Fruit fly (Drosophila melanogaster) whole organism, larva: ENCODE data around the gene CG46459.

Source experiments
- noc ChIP-seq: fragments of 200-800 bp; sonication (Bioruptor generic); optimal IDR thresholded peaks from 3 replicates; lab custom pipeline; 2019; ENCODE audit warnings: missing biosample characterization, mild to moderate bottlenecking, missing genetic modification characterization, moderate library complexity

CG46459 gene

DNA sequence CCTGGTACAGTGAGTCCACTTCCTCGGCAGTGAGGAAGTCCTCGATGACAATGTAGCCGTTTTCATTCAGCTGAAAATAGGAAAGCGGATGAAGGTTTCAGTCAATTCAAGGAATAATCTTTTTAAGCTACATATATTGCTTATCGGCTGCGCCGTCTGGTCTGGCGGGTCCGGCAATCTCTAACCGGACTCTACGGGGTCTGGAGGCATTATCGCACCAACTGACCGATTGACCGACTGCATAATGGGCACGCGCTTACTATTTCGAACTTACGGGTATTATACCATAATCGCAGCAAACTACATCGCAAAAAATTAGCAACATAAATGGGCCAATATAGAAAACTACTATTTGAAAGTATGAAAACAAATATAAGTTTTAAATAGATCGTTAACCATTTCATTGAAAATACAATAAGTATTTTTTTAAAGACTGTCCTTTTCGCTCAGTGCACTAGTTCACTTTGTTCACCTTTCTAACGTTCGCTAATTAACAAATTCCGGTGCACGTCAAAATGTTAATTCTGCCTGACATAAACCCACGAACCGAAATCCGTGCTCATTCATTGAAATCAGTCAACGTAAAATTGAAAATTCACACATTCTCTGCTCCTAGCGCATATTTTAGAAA, 17.4 kb upstream of the CG46459 start:
- TF ChIP-seq noc (tag; lab: Kevin White, UChicago), result no peak

DNA sequence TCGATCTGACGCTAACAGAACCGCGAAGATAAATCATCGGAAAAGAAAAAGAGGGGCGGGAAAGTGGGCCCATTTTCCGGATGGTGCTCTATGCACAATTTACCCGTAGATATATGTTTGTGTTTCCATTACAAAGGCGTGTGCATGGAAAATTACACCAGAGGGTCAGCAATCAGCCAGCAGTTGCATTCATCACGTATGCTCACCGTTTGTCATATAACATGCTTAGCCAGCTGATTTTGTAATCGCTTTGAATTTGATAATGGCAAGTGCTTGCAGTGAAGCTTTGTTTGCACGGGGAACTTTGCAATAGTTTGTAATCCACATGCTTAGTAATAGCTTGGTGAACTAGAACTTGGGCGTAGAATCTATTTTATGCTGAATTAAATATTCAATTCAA, 16.5 kb upstream of the CG46459 start:
- no peak for TF ChIP-seq noc (tag; lab: Kevin White, UChicago)

DNA sequence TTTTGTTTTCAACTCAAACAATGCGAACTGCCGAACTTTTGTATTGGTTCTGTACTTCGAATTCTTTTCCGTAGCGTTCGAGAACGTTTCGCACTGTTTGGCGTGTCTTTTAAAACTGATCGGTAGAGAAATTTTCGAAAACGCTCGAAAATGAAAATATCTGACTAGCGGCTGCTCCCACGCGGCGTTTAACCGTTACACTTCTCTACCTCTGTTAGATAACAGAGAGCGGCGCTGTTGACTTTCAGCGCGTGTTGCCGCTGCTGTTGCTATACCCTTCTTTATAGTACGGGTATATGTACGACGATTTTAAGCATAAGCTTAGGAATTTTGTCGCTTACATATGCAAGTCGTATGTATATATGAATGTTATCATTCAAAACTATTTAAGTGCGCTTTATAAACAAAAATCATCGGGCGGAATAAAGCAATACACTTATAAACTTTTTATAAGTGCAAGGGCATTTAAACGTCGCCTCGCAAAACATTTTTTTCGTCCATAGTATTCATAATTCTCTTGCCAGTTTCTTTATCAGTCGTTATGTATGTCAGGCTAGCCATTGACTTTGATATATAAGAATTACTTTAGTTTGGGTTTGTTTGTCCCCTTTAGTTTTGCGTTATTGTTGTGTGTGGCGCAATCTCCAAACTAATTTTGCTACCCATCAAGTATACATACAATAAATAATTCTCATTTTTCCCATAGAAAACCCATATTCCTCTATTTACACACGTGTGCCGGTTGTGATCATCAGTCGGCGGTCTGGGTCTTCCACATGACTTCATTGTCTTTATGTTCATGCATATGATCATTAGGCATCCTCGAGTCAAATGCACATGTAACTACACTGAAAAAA, 15.4 kb upstream of the CG46459 start, which contains the start of gene Phyhd1:
TSS of gene Phyhd1 (minus strand) at position 101 of the 857 bp plus-strand sequence.
- TF ChIP-seq noc (tag; lab: Kevin White, UChicago), result peak; percentile 96

DNA sequence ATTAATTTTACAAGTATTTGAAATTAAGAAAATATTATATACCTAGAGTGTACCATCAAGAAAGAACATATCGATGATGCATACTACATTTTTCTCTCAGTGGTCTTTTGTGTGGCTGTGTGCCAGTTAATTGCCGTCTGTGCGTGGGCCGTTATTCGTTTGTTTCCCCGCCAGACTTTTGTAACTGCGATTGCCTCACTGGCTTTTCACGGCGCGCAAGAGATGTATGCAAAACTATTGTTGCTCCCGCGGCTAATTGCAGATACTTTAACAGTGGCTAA, 14.8 kb upstream of the CG46459 start:
- TF ChIP-seq noc (tag; lab: Kevin White, UChicago), result no peak

DNA sequence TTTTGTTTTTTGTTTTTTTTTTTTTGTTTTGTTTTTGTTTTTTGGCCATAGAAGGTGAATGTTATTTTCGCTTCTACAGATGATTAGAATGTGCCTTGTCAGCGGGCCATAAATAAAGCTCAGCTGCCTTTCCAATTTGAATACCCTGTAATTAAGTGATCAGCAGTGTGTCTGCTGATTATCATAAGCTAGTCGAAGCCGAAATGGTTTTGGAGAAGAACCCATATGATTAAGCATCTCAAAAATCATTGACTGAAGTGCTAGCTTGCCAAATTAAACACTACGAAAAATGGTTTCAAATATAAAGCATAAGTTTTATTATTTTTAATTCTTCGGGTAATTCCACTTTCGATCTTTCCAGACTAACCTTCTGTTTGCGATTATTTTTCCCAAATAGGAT, 13.2 kb upstream of the CG46459 start:
- TF ChIP-seq noc (tag; lab: Kevin White, UChicago), result peak; percentile 52

DNA sequence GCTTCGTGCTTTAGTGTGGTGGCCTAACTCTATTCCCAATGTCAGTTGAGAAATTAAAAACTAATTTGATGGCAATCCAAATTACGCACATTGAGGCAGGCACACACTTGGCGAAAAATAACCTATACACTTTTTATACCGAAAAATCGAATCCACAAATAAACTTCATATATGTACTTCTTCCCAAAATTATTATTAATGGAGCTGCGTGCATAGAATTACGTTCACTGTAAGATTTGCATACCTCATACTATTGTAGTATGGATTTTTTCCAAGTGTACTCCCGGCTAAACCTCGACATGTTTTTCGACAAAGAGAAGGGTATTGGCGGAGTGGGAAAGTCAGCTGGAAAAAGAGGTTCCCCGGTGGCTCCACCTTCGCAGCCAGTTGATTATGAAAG, 12.2 kb upstream of the CG46459 start:
- peak; percentile 41 for TF ChIP-seq noc (tag; lab: Kevin White, UChicago)

DNA sequence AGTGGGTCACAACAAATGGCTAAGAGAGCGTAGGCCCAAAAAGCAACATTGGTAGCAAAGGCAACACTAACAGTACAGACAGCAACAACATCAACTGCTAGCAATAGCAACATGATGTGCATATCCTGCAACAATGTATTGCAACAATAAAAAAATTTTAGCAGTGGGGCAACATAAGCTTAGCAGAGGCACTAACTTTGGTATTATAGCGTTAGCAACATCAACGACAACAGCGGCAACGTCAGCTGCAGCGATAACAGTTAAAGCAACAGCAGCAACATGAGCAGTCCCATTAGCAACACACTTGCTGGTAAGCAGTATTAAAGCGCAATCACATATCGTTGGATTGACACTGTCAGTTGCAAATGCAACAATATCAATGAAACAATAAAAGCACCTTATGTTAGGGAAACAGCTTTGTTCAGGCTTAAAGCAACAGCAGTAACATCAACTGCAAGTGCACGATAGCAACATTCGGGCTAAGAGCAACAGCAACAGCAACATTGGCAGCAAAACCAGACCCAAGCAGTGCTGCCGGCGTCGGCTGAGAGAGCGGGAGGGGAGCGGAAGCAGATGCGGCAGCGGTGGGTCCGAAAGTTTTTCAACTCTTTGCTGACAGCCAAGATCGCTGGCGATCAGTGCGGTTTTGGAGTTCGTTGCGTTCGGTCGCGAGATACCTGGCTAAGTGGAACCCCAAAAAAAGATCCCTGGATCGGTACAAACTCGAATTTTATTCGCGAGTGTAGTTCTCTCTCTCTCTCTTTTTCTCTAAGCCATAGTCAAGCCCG, 9.9 kb upstream of the CG46459 start, which contains the start of gene Skel:
TSS of gene Skel (plus strand) at position 637 of the 788 bp plus-strand sequence.
- TF ChIP-seq noc (tag; lab: Kevin White, UChicago), result no peak

DNA sequence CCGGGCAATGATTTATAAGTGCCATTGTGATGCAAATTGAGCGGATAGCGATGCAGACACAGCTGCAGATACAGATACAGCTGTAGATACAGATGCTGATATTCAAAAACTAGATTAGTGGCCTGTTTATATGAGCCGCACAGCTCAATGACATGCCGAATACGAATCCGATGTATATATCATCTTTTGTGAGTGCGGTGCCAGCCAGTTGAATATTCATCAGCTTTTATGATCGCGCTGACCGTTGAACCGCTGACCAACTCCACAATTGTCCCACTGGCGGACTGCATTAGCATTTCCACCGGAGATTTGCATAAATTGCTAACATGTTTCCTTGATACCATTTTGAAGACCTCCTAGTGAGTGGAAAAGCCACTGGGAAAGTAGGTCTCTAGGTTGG, 9.1 kb upstream of the CG46459 start:
- TF ChIP-seq noc (tag; lab: Kevin White, UChicago), result no peak

DNA sequence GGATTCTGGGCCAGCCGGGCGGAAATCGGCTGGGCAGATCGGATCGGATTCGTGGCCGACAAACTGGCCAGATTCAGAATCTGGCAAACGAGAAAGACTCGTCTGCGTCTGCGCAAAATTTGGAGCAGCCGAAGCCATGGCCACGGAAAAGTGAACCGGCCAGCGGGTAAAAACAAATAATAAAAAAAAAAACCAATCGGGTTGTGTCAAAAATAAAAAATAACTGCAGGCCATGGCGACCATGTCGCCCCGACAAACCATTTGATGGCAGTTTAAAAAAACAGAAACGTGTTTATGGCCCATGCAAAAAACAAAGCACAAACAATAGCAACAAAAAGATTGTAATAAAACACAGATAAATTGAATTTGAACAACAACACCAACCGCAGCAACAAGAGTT, 8.3 kb upstream of the CG46459 start:
- no peak for TF ChIP-seq noc (tag; lab: Kevin White, UChicago)

DNA sequence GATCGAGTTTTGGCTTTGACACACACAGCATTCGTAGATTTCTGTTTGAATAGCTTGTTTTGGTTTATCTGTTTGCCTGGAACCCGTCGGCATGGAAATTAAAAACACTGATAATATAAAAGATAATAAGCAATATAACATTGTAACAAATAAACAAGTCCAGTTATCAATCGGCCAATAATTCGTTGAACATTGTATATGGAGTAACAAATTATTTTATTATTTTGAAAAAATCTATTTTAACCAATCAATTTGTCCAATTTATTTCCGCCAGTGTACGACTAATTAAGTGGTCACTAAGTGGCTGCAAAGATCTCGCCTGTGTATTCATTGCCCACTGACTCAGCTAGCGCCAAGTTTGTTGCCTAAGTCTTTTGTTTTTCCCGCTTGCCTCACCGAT, 7.6 kb upstream of the CG46459 start:
- TF ChIP-seq noc (tag; lab: Kevin White, UChicago), result peak; percentile 52

DNA sequence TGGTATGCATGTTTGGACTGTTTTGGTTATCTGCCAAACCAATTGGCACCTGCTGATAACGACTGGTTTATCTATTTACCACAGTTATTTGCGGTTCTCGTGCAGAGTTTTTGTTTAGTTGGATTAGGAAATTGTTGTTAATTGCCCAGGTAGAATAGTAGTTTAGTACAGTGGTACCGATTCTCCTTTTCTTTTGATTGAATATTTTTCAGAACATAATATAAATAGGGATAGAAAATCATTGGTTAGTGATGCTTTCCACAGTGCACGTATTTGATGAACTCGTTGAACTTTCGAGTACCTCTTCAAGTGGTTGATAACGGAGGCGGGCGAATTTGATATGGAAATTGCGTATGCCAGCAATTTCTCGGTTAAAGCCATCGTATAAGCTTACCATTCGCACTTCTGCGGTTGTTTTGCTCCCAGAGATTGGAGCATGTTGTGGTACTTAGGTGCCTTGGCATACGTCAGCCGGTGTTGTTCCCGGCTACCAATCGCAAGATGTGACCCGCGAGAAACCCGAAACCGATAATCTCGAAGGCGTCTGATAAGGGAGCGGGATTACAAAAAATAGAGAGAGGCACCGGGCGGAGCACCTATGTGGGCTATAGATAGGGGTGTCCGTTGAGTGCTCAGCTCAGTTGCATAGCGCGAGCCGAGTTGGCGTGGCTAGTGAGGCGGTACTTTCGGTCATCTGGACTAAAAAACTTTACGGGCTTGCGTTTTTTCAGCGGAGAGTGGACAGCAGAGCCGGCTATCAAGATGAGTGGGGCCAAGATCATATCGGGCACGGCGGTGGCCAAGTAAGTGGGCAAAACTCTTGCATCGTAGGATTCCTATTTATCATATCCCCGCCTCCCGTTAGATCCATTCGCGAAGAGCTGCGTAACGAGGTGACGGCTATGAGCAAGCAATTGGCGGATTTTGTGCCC, 2.8 kb downstream of the CG46459 start:
- peak; percentile 90 for TF ChIP-seq noc (tag; lab: Kevin White, UChicago)

DNA sequence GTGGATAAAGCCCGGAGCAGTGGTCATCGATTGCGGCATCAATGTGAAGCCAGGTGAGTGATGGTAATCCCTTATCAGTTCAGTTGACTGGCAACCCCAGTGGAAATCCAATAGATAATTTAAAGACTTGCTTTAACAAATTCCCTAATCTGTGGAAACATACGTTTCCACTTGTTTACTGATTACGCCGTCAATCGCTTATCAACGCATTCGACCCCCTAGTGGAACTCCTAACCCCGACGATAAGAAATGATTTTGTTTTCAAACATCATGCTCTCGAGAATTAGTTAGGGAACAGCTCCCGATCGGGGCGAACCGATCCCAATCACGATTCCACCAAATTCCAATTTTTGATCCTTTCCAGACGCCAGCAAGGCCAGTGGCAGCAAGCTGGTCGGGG, 4.2 kb downstream of the CG46459 start:
- TF ChIP-seq noc (tag; lab: Kevin White, UChicago), result peak; percentile 21

DNA sequence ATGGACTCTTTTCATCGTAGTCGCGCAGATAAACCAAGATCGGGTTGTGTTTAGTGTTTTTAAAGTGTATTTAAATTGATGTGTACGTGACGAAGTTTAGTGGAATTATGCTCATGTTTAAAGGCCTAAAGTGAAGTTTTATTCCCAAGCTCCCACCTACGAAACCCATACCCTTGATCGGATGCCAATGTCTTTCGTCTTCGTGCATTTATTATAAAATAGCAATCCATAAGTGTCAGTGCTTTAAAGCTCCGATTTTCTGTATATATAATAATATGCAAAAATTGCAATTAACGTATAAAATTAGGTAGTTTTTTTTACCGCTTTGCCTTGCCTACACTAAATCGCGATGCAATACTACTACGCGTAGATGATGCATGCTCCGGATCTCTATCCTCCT, 8.5 kb downstream of the CG46459 start, which contains the start of gene CG31391:
TSS of gene CG31391 (minus strand) at position 101 of the 400 bp plus-strand sequence.
- TF ChIP-seq noc (tag; lab: Kevin White, UChicago), result no peak

DNA sequence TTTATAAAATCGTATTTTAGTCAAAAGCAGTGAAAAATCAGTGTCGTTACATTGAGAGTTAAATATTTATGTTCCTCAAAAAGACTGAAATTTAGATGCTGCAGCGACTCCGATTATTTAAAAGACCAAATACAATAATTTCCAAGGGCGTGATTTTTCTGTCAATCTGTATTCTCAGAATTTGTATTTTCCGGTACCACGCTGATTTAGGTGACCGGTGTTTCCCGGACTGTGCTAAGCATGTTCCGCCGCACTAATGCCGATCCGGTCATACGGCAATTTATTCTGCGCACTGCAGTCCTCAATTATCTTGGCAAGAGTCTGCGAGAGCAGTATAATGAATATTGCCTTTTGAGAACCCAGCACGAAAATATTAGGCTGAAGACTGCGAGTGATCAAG, 10.3 kb downstream of the CG46459 start, which contains the start of the genes CG31467 and CG14684:
TSS of gene CG31467 (minus strand) at position 101 of the 400 bp plus-strand sequence.
TSS of gene CG14684 (plus strand) at position 212 of the 400 bp plus-strand sequence.
- no peak for TF ChIP-seq noc (tag; lab: Kevin White, UChicago)

DNA sequence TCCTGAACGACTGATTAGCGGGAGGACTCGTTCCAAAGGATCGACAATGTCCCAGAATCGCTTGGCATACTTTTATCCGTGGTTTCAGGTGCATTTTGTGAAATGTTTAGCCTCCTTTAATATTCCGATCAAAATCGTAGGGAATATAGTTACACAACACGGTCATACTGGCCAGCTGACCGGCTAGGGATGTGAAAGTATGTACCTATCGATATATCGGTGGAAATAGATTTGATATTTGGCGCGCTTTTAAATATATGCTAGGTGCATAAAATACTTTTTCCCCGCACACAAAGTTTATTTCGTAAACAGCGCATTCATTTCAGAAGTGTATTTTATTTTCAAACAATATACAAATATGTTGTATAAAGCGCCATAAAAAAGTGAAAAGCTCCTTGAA, 11.7 kb downstream of the CG46459 start, which contains the start of gene CG31278:
TSS of gene CG31278 (minus strand) at position 172 of the 400 bp plus-strand sequence.
- TF ChIP-seq noc (tag; lab: Kevin White, UChicago), result no peak
